Worm (Caenorhabditis elegans) whole organism, midembryonic: Measurements from ENCODE around the gene cest-7.

Experiments
- T22C8.4 ChIP-seq: fragments of 200-800 bp; sonication (Bioruptor generic); IDR thresholded peaks from 2 replicates; pipeline ENCODE4 v1.3.6; 2022; ENCODE audit warnings: missing genetic modification characterization, missing compliant biosample characterization
- cog-1 ChIP-seq: sonication (generic microtip); optimal IDR thresholded peaks from 2 replicates; lab custom pipeline; 2016; ENCODE audit warnings: missing genetic modification characterization, missing compliant biosample characterization
- flt-1 ChIP-seq: fragments of 200-800 bp; sonication (Bioruptor generic); IDR thresholded peaks from 2 replicates; pipeline ENCODE4 v1.3.6; 2022; ENCODE audit warnings: missing genetic modification characterization, missing compliant biosample characterization
- med-1 ChIP-seq: sonication (generic microtip); optimal IDR thresholded peaks from 2 replicates; lab custom pipeline; 2017; ENCODE audit warnings: missing genetic modification characterization, mild to moderate bottlenecking, missing compliant biosample characterization, antibody characterized with exemption, missing genetic modification reagents; ENCODE audit not compliant: insufficient read depth
- ref-1 ChIP-seq: fragments of 200-800 bp; sonication (Bioruptor generic); conservative IDR thresholded peaks from 2 replicates; pipeline ENCODE4 v1.3.6; 2022; ENCODE audit warnings: missing genetic modification reagents, missing genetic modification characterization, missing compliant biosample characterization
- tab-1 ChIP-seq: fragments of 200-800 bp; sonication (Bioruptor generic); IDR thresholded peaks from 2 replicates; pipeline ENCODE4 v1.3.6; 2022; ENCODE audit warnings: missing genetic modification characterization, missing compliant biosample characterization
- ztf-23 ChIP-seq: fragments of 200-800 bp; sonication (Bioruptor generic); IDR thresholded peaks from 2 replicates; pipeline ENCODE4 v1.3.6; 2022; ENCODE audit warnings: missing genetic modification reagents, missing genetic modification characterization, missing compliant biosample characterization
- ztf-29 ChIP-seq: fragments of 200-800 bp; sonication (Bioruptor generic); IDR thresholded peaks from 2 replicates; pipeline ENCODE4 v1.3.6; 2022; ENCODE audit warnings: missing genetic modification reagents, missing genetic modification characterization, missing compliant biosample characterization

DNA sequence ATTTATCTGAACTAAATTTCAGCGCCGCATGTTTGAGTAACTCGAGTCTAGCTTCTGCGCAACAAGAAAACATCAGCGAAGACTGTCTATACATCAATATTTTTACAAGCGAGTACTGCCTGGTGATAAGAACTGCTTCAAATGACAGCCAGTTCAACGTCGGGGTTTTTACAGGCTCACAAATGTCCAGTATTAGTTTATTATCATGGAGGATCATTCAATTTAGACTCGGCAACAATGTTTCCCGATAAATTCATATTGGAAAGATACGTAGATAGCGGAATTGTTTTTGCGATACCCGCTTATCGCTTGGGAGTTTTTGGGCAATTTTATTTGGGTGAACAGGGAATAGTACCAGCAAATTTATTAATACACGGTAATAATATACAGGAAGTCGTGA is 606 bp downstream of the cest-7 start:
- TF ChIP-seq tab-1 (GFP tag; lab: Robert Waterston, UW) = no peak
- no peak for TF ChIP-seq med-1 (GFP tag; lab: Kevin White, UChicago)
- TF ChIP-seq ztf-29 (GFP tag; lab: Robert Waterston, UW) = no peak
- TF ChIP-seq flt-1 = no peak
- no peak for TF ChIP-seq ztf-23 (GFP tag; lab: Robert Waterston, UW)
- no peak for TF ChIP-seq T22C8.4 (GFP tag; lab: Robert Waterston, UW)
- no peak for TF ChIP-seq cog-1
- no peak for TF ChIP-seq ref-1 (GFP tag; lab: Robert Waterston, UW)
